Fruit fly (Drosophila melanogaster): ENCODE measurements around the gene m-cup.

The m-cup gene

DNA sequence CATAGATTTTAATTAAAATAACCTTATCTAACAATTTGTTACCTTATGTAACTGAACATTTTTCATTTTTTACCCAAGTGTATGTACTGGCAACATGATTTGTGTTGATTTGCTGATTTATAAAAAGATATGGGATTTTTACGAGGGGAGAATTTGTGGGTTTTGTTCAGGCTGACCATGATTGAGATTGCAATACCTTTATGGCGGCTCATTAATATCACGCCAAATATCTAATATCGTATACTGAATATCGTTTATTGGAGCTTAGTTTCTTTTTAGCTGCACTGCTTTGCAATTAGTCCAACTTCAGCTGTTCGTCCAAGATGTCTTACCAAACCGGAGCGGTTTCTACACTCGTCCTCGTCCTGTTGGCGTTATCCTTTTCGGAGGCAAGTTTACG lies 15.3 kb downstream of the m-cup start, which contains the start of gene CG31267:
TSS of gene CG31267 (plus strand) at position 301 of the 400 bp plus-strand sequence.
- no peak for TF ChIP-seq Ets98B (GFP tag; IDR thresholded peaks at IDR 0.05)
- no peak for TF ChIP-seq CG14655 (GFP tag; optimal IDR thresholded peaks at IDR 0.05)
- TF ChIP-seq fd96Ca (GFP tag; IDR thresholded peaks at IDR 0.05) = no peak
- TF ChIP-seq CG17806 (tag; optimal IDR thresholded peaks at IDR 0.05) = no peak
- no peak for TF ChIP-seq CG9948 (tag; optimal IDR thresholded peaks at IDR 0.05)
- no peak for TF ChIP-seq CG10348 (GFP tag; IDR thresholded peaks at IDR 0.05)
- no peak for TF ChIP-seq CG8159 (tag; optimal IDR thresholded peaks at IDR 0.05)
- TF ChIP-seq CG34367 (tag; optimal IDR thresholded peaks at IDR 0.05) = no peak
- no peak for TF ChIP-seq Pif1B (GFP tag; optimal IDR thresholded peaks at IDR 0.05)
- no peak for TF ChIP-seq CG13204 (GFP tag; optimal IDR thresholded peaks at IDR 0.05)
- no peak for TF ChIP-seq CG4496 (GFP tag; IDR thresholded peaks at IDR 0.05)
- no peak for TF ChIP-seq Snoo (tag; optimal IDR thresholded peaks at IDR 0.05)

DNA sequence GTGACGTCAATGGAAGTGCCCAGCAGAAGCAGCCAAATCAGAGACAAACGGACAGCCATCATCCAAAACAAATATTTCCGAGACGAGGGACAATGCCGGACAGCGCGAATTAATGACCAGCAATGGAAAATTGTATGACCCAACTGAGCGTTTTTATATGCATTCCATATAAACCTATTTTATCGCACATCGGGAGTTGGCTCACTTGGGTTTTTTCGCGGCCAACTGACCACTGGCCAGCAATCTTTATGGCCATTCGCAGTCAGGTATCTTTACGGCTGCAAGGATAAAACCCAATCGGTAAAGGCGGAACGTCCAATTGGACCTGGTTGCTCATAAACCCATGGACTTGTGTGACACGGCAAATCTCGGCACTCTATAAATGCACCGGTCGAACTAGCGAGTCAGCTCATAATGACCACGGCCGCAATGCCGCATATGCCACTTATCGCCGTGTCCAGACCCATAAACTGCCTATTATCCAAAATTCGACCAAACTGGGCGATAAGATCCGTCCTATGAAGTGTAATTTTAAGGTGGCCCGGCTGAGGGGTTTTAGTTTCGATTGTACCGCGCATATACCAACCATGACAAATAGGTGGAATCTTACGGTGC lies 17.0 kb downstream of the m-cup start, which contains the start of the genes CG4053 and CG31266:
TSS of gene CG4053 (minus strand) at position 101 of the 615 bp plus-strand sequence.
TSS of gene CG31266 (plus strand) at position 565 of the 615 bp plus-strand sequence.
- TF ChIP-seq CG10348 (GFP tag; IDR thresholded peaks at IDR 0.05) (no peak), CG34367 (tag; optimal IDR thresholded peaks at IDR 0.05) (no peak), D1 (tag; optimal IDR thresholded peaks at IDR 0.05) (no peak), CG17806 (tag; optimal IDR thresholded peaks at IDR 0.05) (no peak), CG14655 (GFP tag; optimal IDR thresholded peaks at IDR 0.05) (no peak), Pif1B (GFP tag; optimal IDR thresholded peaks at IDR 0.05) (no peak), CG15710 (tag; optimal IDR thresholded peaks at IDR 0.05) (no peak), gl (tag; optimal IDR thresholded peaks at IDR 0.05) (no peak), CG12605 (GFP tag; IDR thresholded peaks at IDR 0.05) (no peak), CG8159 (tag; optimal IDR thresholded peaks at IDR 0.05) (no peak), CG9948 (tag; optimal IDR thresholded peaks at IDR 0.05) (no peak), rn (GFP tag; IDR thresholded peaks at IDR 0.05) (no peak), CG32121 (GFP tag; IDR thresholded peaks at IDR 0.05) (no peak), EcR (GFP tag; optimal IDR thresholded peaks at IDR 0.05) (no peak), Snoo (tag; optimal IDR thresholded peaks at IDR 0.05) (no peak), fd96Ca (GFP tag; IDR thresholded peaks at IDR 0.05) (no peak), CG8301 (tag; optimal IDR thresholded peaks at IDR 0.05) (no peak), Ets98B (GFP tag; IDR thresholded peaks at IDR 0.05) (no peak), CG4496 (GFP tag; IDR thresholded peaks at IDR 0.05) (no peak), CG13204 (GFP tag; optimal IDR thresholded peaks at IDR 0.05) (no peak)

DNA sequence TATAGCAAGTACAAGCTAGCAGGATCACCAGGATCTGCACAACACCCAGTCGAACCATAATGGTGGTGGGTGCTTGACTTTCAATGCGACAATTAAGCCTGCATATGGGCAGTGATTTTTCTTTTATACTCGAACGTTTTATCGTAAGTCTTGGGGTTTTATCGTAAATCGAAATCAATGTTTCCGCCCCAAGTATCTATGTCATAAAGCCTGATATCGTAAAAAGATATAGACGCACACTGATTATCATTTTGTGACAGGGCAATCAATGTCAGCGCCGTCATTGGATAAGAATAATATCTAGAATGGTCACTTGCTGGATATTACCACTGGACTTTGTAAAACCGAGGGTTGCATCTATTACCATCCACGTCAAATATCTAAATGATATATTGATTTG lies 18.9 kb downstream of the m-cup start, which contains the start of gene CG17475:
TSS of gene CG17475 (minus strand) at position 101 of the 400 bp plus-strand sequence.
- TF ChIP-seq fd96Ca (GFP tag; IDR thresholded peaks at IDR 0.05) = no peak
- no peak for TF ChIP-seq D1 (tag; optimal IDR thresholded peaks at IDR 0.05)
- TF ChIP-seq CG8159 (tag; optimal IDR thresholded peaks at IDR 0.05) = no peak
- no peak for TF ChIP-seq CG10348 (GFP tag; IDR thresholded peaks at IDR 0.05)
- TF ChIP-seq rn (GFP tag; IDR thresholded peaks at IDR 0.05) = no peak
- no peak for TF ChIP-seq CG13204 (GFP tag; optimal IDR thresholded peaks at IDR 0.05)
- TF ChIP-seq EcR (GFP tag; optimal IDR thresholded peaks at IDR 0.05) = no peak
- no peak for TF ChIP-seq CG14655 (GFP tag; optimal IDR thresholded peaks at IDR 0.05)
- TF ChIP-seq CG32121 (GFP tag; IDR thresholded peaks at IDR 0.05) = no peak

DNA sequence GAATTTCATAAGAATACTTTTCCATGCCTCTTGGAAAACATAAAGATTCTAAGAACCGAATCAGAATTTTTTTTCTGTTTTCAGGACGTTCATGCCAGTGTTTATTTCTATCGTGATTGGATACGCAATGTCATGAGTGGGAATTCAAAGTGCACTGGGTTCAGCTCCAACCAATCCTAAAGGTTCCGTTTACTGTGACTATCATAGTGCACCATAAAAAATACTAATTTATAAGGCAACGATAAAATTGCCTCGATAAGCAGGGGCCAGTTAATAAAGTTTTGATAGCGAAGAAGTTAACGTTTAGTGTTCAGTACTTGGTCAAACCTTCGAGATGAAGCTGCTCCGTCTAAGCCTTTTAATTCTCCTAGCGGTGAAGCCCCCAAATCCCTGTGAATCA lies 21.3 kb downstream of the m-cup start, which contains the start of gene CG31265:
TSS of gene CG31265 (plus strand) at position 301 of the 400 bp plus-strand sequence.
- TF ChIP-seq EcR (GFP tag; optimal IDR thresholded peaks at IDR 0.05) (no peak), CG14655 (GFP tag; optimal IDR thresholded peaks at IDR 0.05) (no peak), CG9948 (tag; optimal IDR thresholded peaks at IDR 0.05) (no peak), rn (GFP tag; IDR thresholded peaks at IDR 0.05) (no peak), CG17806 (tag; optimal IDR thresholded peaks at IDR 0.05) (no peak), CG4496 (GFP tag; IDR thresholded peaks at IDR 0.05) (no peak), Pif1A (GFP tag; optimal IDR thresholded peaks at IDR 0.05) (no peak), CG13204 (GFP tag; optimal IDR thresholded peaks at IDR 0.05) (no peak), Ets98B (GFP tag; IDR thresholded peaks at IDR 0.05) (no peak), CG8159 (tag; optimal IDR thresholded peaks at IDR 0.05) (no peak), Pif1B (GFP tag; optimal IDR thresholded peaks at IDR 0.05) (no peak), Snoo (tag; optimal IDR thresholded peaks at IDR 0.05) (no peak), CG12605 (GFP tag; IDR thresholded peaks at IDR 0.05) (no peak)

dm6 chr3R:17126838-17127237 lies 22.4 kb downstream of the m-cup start, which contains the start of the genes CG17477 and CG31269:
CG17477 (minus strand) TSS chr3R:17126938.
CG31269 (plus strand) TSS chr3R:17127126.
- no peak for TF ChIP-seq Pif1A (GFP tag; optimal IDR thresholded peaks at IDR 0.05)
- TF ChIP-seq Snoo (tag; optimal IDR thresholded peaks at IDR 0.05) = no peak
- TF ChIP-seq CG14655 (GFP tag; optimal IDR thresholded peaks at IDR 0.05) = no peak
- TF ChIP-seq D1 (tag; optimal IDR thresholded peaks at IDR 0.05) = no peak
- TF ChIP-seq EcR (GFP tag; optimal IDR thresholded peaks at IDR 0.05) = no peak
- no peak for TF ChIP-seq CG8301 (tag; optimal IDR thresholded peaks at IDR 0.05)
- TF ChIP-seq CG10348 (GFP tag; IDR thresholded peaks at IDR 0.05) = no peak

DNA sequence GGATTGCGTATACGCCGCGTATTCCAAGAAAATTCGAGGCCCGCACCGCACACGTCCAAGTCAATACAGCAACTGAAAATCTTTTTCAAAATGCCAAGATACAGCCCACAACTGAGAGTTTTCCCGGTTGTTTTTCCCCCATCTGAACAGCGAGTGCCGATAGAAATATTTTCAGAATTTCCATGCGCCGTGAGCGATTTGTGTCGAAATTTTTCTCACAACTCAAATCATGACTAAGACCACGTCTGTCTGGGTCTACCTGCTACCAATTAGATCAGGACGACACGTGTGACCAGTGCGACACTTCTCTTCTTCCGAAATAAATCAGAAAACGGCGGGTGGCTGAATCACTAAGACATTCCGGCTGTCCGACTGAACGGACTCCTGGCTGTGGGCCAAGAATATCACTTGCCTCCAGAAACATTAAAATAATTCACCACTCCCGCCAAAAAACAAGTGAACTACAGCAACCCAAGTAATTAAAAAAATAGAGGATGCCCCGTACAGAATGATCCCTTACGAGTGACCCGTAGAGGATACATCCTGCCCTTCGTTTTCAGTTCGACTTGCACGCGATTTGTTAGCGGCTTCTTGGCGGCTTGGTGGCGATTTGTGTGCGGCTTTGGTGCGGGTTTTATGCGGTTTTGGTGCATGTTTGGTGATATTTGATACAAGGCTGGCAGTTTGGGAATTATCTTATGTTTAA lies 23.7 kb downstream of the m-cup start, which contains the start of gene cher:
TSS of gene cher (minus strand) at position 51 of the 706 bp plus-strand sequence.
- TF ChIP-seq Pif1B (GFP tag; optimal IDR thresholded peaks at IDR 0.05) (no peak), CG9948 (tag; optimal IDR thresholded peaks at IDR 0.05) (no peak), CG10348 (GFP tag; IDR thresholded peaks at IDR 0.05) (no peak), gl (tag; optimal IDR thresholded peaks at IDR 0.05) (no peak), CG12605 (GFP tag; IDR thresholded peaks at IDR 0.05) (no peak), CG14655 (GFP tag; optimal IDR thresholded peaks at IDR 0.05) (no peak), Pif1A (GFP tag; optimal IDR thresholded peaks at IDR 0.05) (no peak), CG17806 (tag; optimal IDR thresholded peaks at IDR 0.05) (no peak), Ets98B (GFP tag; IDR thresholded peaks at IDR 0.05) (no peak), CG8301 (tag; optimal IDR thresholded peaks at IDR 0.05) (no peak), CG34367 (tag; optimal IDR thresholded peaks at IDR 0.05) (no peak), CG13204 (GFP tag; optimal IDR thresholded peaks at IDR 0.05) (no peak), rn (GFP tag; IDR thresholded peaks at IDR 0.05) (no peak), CG8159 (tag; optimal IDR thresholded peaks at IDR 0.05) (no peak)
